Worm (Caenorhabditis elegans) whole organism, L1 larva: ENCODE results near the gene parn-2.
A peak's percentile ranks its signal among the peaks of the same experiment; 100 is the strongest.

Source experiments
- C04F5.9 ChIP-seq: sonication (generic microtip); optimal IDR thresholded peaks from 2 replicates; lab custom pipeline; 2016; ENCODE audit warnings: missing genetic modification characterization, missing compliant biosample characterization
- C16A3.4 ChIP-seq: fragments of 150-350 bp; optimal IDR thresholded peaks from 2 replicates; lab custom pipeline; 2014; ENCODE audit warnings: missing biosample characterization, missing genetic modification characterization
- C34B4.2 ChIP-seq: sonication (generic microtip); optimal IDR thresholded peaks from 2 replicates; lab custom pipeline; 2017; ENCODE audit warnings: mild to moderate bottlenecking, missing genetic modification characterization, missing compliant biosample characterization
- F16B12.6 ChIP-seq: fragments of 150-350 bp; optimal IDR thresholded peaks from 2 replicates; lab custom pipeline; 2014; ENCODE audit warnings: missing biosample characterization, missing genetic modification characterization
- Y116A8C.19 ChIP-seq: sonication (generic microtip); optimal IDR thresholded peaks from 2 replicates; lab custom pipeline; 2016; ENCODE audit warnings: missing compliant biosample characterization, missing genetic modification characterization, borderline replicate concordance
- aha-1 ChIP-seq: fragments of 150-350 bp; optimal IDR thresholded peaks from 2 replicates; lab custom pipeline; 2014; ENCODE audit warnings: missing biosample characterization, missing genetic modification characterization
- ceh-63 ChIP-seq: fragments of 200-800 bp; sonication (Bioruptor generic); optimal IDR thresholded peaks from 2 replicates; lab custom pipeline; 2018; ENCODE audit warnings: mild to moderate bottlenecking, missing genetic modification characterization, missing compliant biosample characterization
- ceh-8 ChIP-seq: fragments of 200-800 bp; sonication (Bioruptor generic); optimal IDR thresholded peaks from 2 replicates; lab custom pipeline; 2018; ENCODE audit warnings: mild to moderate bottlenecking, missing genetic modification characterization, moderate library complexity, missing compliant biosample characterization
- ceh-88 ChIP-seq: fragments of 200-800 bp; sonication (Bioruptor generic); IDR thresholded peaks from 2 replicates; pipeline ENCODE4 v1.3.6; 2022; ENCODE audit warnings: missing genetic modification characterization, missing compliant biosample characterization
- efl-1 ChIP-seq, 4 experiments: fragments of 150-350 bp; optimal IDR thresholded peaks in 3 of 4; peaks in 1 of 4; 1 replicate in 1 of 4; 2 replicates in 3 of 4; lab custom pipeline; 2014; ENCODE audit warnings: missing biosample characterization in 2 of 4, missing genetic modification characterization in 2 of 4, missing genetic modification reagents in 2 of 4
- efl-3 ChIP-seq: fragments of 200-800 bp; sonication (Bioruptor generic); optimal IDR thresholded peaks from 2 replicates; lab custom pipeline; 2018; ENCODE audit warnings: mild to moderate bottlenecking, missing genetic modification characterization, missing compliant biosample characterization
- egl-13 ChIP-seq: sonication (generic microtip); optimal IDR thresholded peaks from 2 replicates; lab custom pipeline; 2016; ENCODE audit warnings: missing genotype, missing genetic modification reagents, missing genetic modification characterization, missing compliant biosample characterization
- egl-27 ChIP-seq, 2 experiments: fragments of 150-350 bp in 1 of 2; sonication (generic microtip); optimal IDR thresholded peaks; 3 replicates each; lab custom pipeline; 2017 to 2018; ENCODE audit warnings: missing biosample characterization in 2 of 2, missing genetic modification characterization in 2 of 2, missing genetic modification reagents in 2 of 2
- elt-3 ChIP-seq, 6 experiments: fragments of 150-350 bp in 1 of 6; sonication (generic microtip); optimal IDR thresholded peaks; 2 replicates each; lab custom pipeline; 2017 to 2018; ENCODE audit warnings: missing biosample characterization in 6 of 6, missing genetic modification characterization in 6 of 6, inconsistent platforms in 1 of 6
- ets-5 ChIP-seq: fragments of 200-800 bp; sonication (Bioruptor generic); IDR thresholded peaks from 2 replicates; pipeline ENCODE4 v1.3.6; 2022; ENCODE audit warnings: missing genetic modification characterization, missing compliant biosample characterization
- fkh-10 ChIP-seq: sonication (generic microtip); optimal IDR thresholded peaks from 2 replicates; lab custom pipeline; 2017; ENCODE audit warnings: missing biosample characterization, missing genetic modification reagents, missing genetic modification characterization
- hlh-17 ChIP-seq: fragments of 200-800 bp; sonication (Bioruptor generic); optimal IDR thresholded peaks from 2 replicates; lab custom pipeline; 2018; ENCODE audit warnings: missing genetic modification characterization, mild to moderate bottlenecking, missing compliant biosample characterization, moderate library complexity, borderline replicate concordance
- hlh-4 ChIP-seq: sonication (generic microtip); optimal IDR thresholded peaks from 2 replicates; lab custom pipeline; 2016; ENCODE audit warnings: mild to moderate bottlenecking, missing genetic modification characterization, missing compliant biosample characterization
- hpl-2 ChIP-seq: fragments of 150-350 bp; optimal IDR thresholded peaks from 2 replicates; lab custom pipeline; 2014; ENCODE audit warnings: missing biosample characterization, missing genetic modification reagents, missing genetic modification characterization
- isw-1 ChIP-seq: fragments of 200-800 bp; sonication (Bioruptor generic); IDR thresholded peaks from 2 replicates; pipeline ENCODE4 v1.3.6; 2022; ENCODE audit warnings: missing genetic modification characterization, missing compliant biosample characterization
- jun-1 ChIP-seq: fragments of 150-350 bp; optimal IDR thresholded peaks from 2 replicates; lab custom pipeline; 2014; ENCODE audit warnings: missing biosample characterization, missing genetic modification reagents, missing genetic modification characterization
- lin-14 ChIP-seq: fragments of 200-800 bp; sonication (Bioruptor generic); optimal IDR thresholded peaks from 2 replicates; lab custom pipeline; 2018; ENCODE audit warnings: mild to moderate bottlenecking, missing genetic modification characterization, moderate library complexity, missing compliant biosample characterization
- lin-39 ChIP-seq: fragments of 150-350 bp; optimal IDR thresholded peaks from 2 replicates; lab custom pipeline; 2014; ENCODE audit warnings: missing biosample characterization, missing genetic modification reagents, missing genetic modification characterization
- lir-3 ChIP-seq: sonication (generic microtip); optimal IDR thresholded peaks from 2 replicates; lab custom pipeline; 2016; ENCODE audit warnings: mild to moderate bottlenecking, missing genetic modification characterization, moderate library complexity, missing compliant biosample characterization; ENCODE audit not compliant: poor library complexity
- mef-2 ChIP-seq: fragments of 150-350 bp; optimal IDR thresholded peaks from 2 replicates; lab custom pipeline; 2014; ENCODE audit warnings: missing biosample characterization, missing genetic modification characterization
- nhr-20 ChIP-seq: sonication (generic microtip); optimal IDR thresholded peaks from 2 replicates; lab custom pipeline; 2016; ENCODE audit warnings: mild to moderate bottlenecking, missing genetic modification characterization, missing compliant biosample characterization
- nhr-28 ChIP-seq: fragments of 150-350 bp; optimal IDR thresholded peaks from 2 replicates; lab custom pipeline; 2014; ENCODE audit warnings: missing biosample characterization, missing genetic modification characterization
- nhr-71 ChIP-seq: sonication (generic microtip); optimal IDR thresholded peaks from 2 replicates; lab custom pipeline; 2016; ENCODE audit warnings: mild to moderate bottlenecking, missing genetic modification characterization, moderate library complexity, missing compliant biosample characterization
- nhr-76 ChIP-seq: sonication (generic microtip); optimal IDR thresholded peaks from 2 replicates; lab custom pipeline; 2017; ENCODE audit warnings: missing biosample characterization, missing genetic modification characterization
- nhr-77 ChIP-seq: fragments of 150-350 bp; optimal IDR thresholded peaks from 2 replicates; lab custom pipeline; 2014; ENCODE audit warnings: missing biosample characterization, missing genetic modification characterization
- rnt-1 ChIP-seq: sonication (generic microtip); optimal IDR thresholded peaks from 2 replicates; lab custom pipeline; 2016; ENCODE audit warnings: mild to moderate bottlenecking, missing genetic modification characterization, moderate library complexity, missing compliant biosample characterization
- skn-1 ChIP-seq: fragments of 150-350 bp; optimal IDR thresholded peaks from 2 replicates; lab custom pipeline; 2014; ENCODE audit warnings: missing biosample characterization, missing genetic modification characterization
- snpc-4 ChIP-seq: fragments of 150-350 bp; optimal IDR thresholded peaks from 2 replicates; lab custom pipeline; 2014; ENCODE audit warnings: missing biosample characterization, missing genetic modification characterization
- sox-4 ChIP-seq: sonication (generic microtip); optimal IDR thresholded peaks from 2 replicates; lab custom pipeline; 2016; ENCODE audit warnings: missing genetic modification characterization, missing compliant biosample characterization
- sptf-1 ChIP-seq: fragments of 150-350 bp; optimal IDR thresholded peaks from 2 replicates; lab custom pipeline; 2014; ENCODE audit warnings: missing biosample characterization, missing genetic modification characterization
- sup-37 ChIP-seq: fragments of 200-800 bp; sonication (Bioruptor generic); optimal IDR thresholded peaks from 2 replicates; lab custom pipeline; 2018; ENCODE audit warnings: mild to moderate bottlenecking, missing genetic modification characterization, missing compliant biosample characterization
- tbx-2 ChIP-seq: sonication (generic microtip); optimal IDR thresholded peaks from 2 replicates; lab custom pipeline; 2016; ENCODE audit warnings: missing genetic modification characterization, missing compliant biosample characterization
- tlp-1 ChIP-seq: fragments of 150-350 bp; optimal IDR thresholded peaks from 2 replicates; lab custom pipeline; 2014; ENCODE audit warnings: missing biosample characterization, missing genetic modification characterization
- ztf-4 ChIP-seq: fragments of 150-350 bp; optimal IDR thresholded peaks from 2 replicates; lab custom pipeline; 2014; ENCODE audit warnings: missing biosample characterization, missing genetic modification characterization

parn-2 gene

DNA sequence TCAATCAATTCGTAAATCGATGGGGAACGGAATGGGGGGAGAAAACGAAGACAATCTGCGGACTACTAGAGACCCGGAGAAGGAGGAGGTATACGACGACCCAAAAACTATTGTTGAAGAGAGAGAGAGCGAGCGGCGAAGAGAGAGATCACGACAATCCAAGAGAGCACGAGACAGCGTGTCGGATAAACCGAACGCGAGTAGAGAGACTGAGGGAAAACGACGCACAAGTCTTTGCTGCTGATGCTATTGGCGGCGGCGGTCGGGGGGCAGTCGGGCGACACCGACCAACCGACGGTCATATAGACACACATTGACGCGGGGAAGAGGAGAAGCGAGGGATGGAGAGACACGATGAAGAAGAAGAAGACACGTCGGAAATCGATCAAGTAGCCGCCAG lies 33.9 kb downstream of the parn-2 start (continued):
- TF ChIP-seq efl-3 (GFP tag; lab: Kevin White, UChicago) (no peak), C04F5.9 (tag; lab: Kevin White, UChicago) (no peak), ceh-88 (GFP tag; lab: Robert Waterston, UW) (no peak), elt-3 (tag; optimal IDR thresholded peaks at IDR 0.05; lab: Kevin White, UChicago) (peak in 2 of 6 experiments; percentile 15 to 56), F16B12.6 (tag; lab: Kevin White, UChicago) (no peak), egl-27 (tag; optimal IDR thresholded peaks at IDR 0.05; lab: Kevin White, UChicago) (peak in 1 of 2 experiments; percentile 10), nhr-76 (tag; lab: Kevin White, UChicago) (peak; percentile 7), egl-13 (peak; percentile 67), ceh-63 (GFP tag; lab: Kevin White, UChicago) (no peak), nhr-28 (no peak), ceh-8 (peak; percentile 21), nhr-77 (tag; lab: Kevin White, UChicago) (peak; percentile 63), tlp-1 (tag; lab: Kevin White, UChicago) (no peak), ztf-4 (tag; lab: Kevin White, UChicago) (peak; percentile 10), ets-5 (GFP tag; lab: Robert Waterston, UW) (no peak), lin-39 (tag; lab: Kevin White, UChicago) (no peak), nhr-71 (peak; percentile 86), hpl-2 (no peak), rnt-1 (tag; lab: Kevin White, UChicago) (peak; percentile 53), sup-37 (GFP tag; lab: Kevin White, UChicago) (peak; percentile 52), lir-3 (tag; lab: Kevin White, UChicago) (no peak), hlh-17 (no peak), efl-1 (optimal IDR thresholded peaks at IDR 0.05; lab: Kevin White, UChicago) (peak; percentile 73 to 82), efl-1 (GFP tag; optimal IDR thresholded peaks at IDR 0.05 in 1 of 2; lab: Kevin White, UChicago) (peak; percentile 38 to 54), lin-14 (GFP tag; lab: Kevin White, UChicago) (peak; percentile 98), nhr-20 (tag; lab: Kevin White, UChicago) (peak; percentile 88), fkh-10 (GFP tag; lab: Kevin White, UChicago) (peak; percentile 42), sptf-1 (tag; lab: Kevin White, UChicago) (no peak), tbx-2 (tag; lab: Kevin White, UChicago) (peak; percentile 79), C34B4.2 (no peak), mef-2 (tag; lab: Kevin White, UChicago) (no peak)

DNA sequence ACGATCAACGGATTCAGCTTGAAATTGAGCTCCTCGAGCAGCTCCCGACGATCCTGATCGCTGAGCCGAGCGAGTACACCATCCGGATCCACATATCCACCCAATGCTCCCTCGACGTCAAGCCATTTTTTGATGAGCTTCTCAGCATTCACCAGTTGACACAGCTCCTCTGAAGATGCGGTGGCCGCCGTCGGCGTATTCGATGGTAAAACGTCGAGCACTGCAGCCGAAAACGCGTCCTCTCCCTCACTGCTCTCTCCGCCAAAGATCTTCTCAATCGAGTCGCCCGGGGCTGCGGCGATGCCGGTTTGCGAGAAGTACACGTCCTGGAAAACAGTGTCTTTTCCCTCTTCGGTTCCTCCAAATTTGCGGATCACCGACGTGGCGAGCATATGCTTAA lies 41.9 kb downstream of the parn-2 start:
- no peak for TF ChIP-seq C16A3.4 (tag; lab: Kevin White, UChicago)
- TF ChIP-seq hlh-4 (tag; lab: Kevin White, UChicago) = no peak
- TF ChIP-seq efl-3 (GFP tag; lab: Kevin White, UChicago) = no peak
- TF ChIP-seq nhr-20 (tag; lab: Kevin White, UChicago) = no peak
- TF ChIP-seq jun-1 (tag; lab: Kevin White, UChicago) = no peak
- no peak for TF ChIP-seq elt-3 (tag; optimal IDR thresholded peaks at IDR 0.05; lab: Kevin White, UChicago)
- no peak for TF ChIP-seq aha-1
- no peak for TF ChIP-seq nhr-28

DNA sequence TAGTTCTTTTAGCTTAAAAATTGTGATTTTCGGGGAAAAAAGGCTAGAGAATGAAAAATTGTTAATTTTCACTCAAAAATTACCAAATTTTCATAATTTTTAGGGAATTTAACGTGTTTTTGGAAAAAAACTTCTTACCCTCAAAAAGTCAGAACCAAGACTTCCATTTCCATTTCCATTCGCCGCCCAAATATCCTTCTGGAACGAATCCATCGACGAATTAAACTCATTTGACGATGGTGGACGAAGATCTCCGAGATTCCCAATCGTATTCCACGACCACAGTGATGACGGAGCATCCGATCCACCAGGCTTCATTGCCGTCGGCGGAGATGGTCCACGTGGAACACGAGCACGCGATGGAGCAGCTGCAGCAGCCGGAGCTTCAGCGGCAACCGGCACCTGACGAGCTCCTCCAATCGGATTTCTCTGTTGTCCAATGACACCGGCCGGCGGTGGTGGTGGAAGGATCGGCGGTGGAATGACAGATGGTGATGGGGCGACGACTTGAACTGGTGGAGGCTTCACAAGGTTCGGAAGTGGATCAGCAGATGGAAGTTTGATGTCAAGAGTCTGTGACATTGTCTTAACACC lies 44.7 kb downstream of the parn-2 start:
- no peak for TF ChIP-seq efl-1 (optimal IDR thresholded peaks at IDR 0.05; lab: Kevin White, UChicago)
- TF ChIP-seq efl-1 (GFP tag; optimal IDR thresholded peaks at IDR 0.05 in 1 of 2; lab: Kevin White, UChicago) = peak in 1 of 2 experiments; percentile 52
- TF ChIP-seq ceh-63 (GFP tag; lab: Kevin White, UChicago) = peak; percentile 12
- no peak for TF ChIP-seq snpc-4 (tag; lab: Kevin White, UChicago)
- TF ChIP-seq isw-1 = no peak
- no peak for TF ChIP-seq sox-4 (tag; lab: Kevin White, UChicago)
- no peak for TF ChIP-seq skn-1 (tag; lab: Kevin White, UChicago)
- TF ChIP-seq Y116A8C.19 (tag; lab: Kevin White, UChicago) = no peak
- TF ChIP-seq C04F5.9 (tag; lab: Kevin White, UChicago) = no peak
